Worm (Caenorhabditis elegans) whole organism, late embryonic: Measurements from ENCODE around the gene M88.4.

Experiments
- ceh-45 ChIP-seq: fragments of 200-800 bp; sonication (Bioruptor generic); IDR thresholded peaks from 2 replicates; pipeline ENCODE4 v1.3.6; 2022; ENCODE audit warnings: missing genetic modification reagents, missing genetic modification characterization, missing compliant biosample characterization
- elt-2 ChIP-seq: sonication (generic microtip); optimal IDR thresholded peaks from 2 replicates; lab custom pipeline; 2016; ENCODE audit warnings: missing genetic modification reagents, missing genetic modification characterization, missing compliant biosample characterization
- eyg-1 ChIP-seq: sonication (generic microtip); optimal IDR thresholded peaks from 2 replicates; lab custom pipeline; 2016; ENCODE audit warnings: missing genotype, missing genetic modification characterization, missing compliant biosample characterization
- nfya-1 ChIP-seq: sonication (generic microtip); optimal IDR thresholded peaks from 2 replicates; lab custom pipeline; 2017; ENCODE audit warnings: missing genetic modification characterization, mild to moderate bottlenecking, missing compliant biosample characterization, antibody characterized with exemption, moderate library complexity
- syd-9 ChIP-seq: sonication (generic microtip); optimal IDR thresholded peaks from 2 replicates; lab custom pipeline; 2016; ENCODE audit warnings: mild to moderate bottlenecking, missing genetic modification characterization, moderate library complexity, missing compliant biosample characterization
- unc-55 ChIP-seq: sonication (generic microtip); optimal IDR thresholded peaks from 2 replicates; lab custom pipeline; 2017; ENCODE audit warnings: missing biosample characterization, missing genetic modification reagents, missing genetic modification characterization

The M88.4 gene

DNA sequence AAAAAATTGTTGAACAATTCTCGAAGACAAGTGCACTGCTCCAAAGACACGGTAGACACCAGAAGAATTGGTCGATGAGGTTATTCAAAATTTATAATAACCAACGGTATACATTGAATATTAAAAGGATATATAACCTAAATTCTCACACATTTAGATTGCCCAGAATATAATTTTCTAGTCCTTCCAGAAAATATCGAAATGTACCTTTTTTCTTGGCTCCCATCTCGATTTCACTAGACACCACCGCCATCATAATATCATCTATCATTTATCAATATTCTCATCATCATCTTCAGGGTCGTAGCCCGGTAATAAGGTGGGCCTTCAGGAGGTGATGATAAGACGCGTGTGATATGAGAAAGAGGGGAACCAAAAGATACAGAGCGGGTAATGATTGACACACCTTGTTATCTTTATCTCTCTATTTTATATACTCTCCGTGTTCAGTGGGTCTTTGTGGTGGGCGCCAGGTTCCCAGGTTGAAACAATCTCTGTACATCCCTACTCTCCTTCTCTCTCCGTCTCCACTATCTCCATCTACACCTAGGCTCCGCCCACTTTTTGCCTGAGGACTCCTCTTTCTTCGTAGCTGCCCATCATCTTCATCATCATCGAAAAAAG is 51.4 kb downstream of the M88.4 start, which contains the start of gene mab-21:
mab-21 (plus strand) TSS at position 615 of the 624 bp plus-strand sequence.
- no peak for TF ChIP-seq eyg-1
- TF ChIP-seq unc-55 (GFP tag; lab: Kevin White, UChicago), result peak; percentile 25
- peak; percentile 70 for TF ChIP-seq elt-2 (tag; lab: Kevin White, UChicago)
- no peak for TF ChIP-seq nfya-1
- no peak for TF ChIP-seq syd-9 (tag; lab: Kevin White, UChicago)
- no peak for TF ChIP-seq ceh-45 (GFP tag; lab: Robert Waterston, UW)
